Fruit fly (Drosophila melanogaster) whole organism, embryonic: ENCODE data around the gene fzy.

ENCODE experiments used
- Bteb2 ChIP-seq: fragments of 200-800 bp; sonication (Bioruptor generic); optimal IDR thresholded peaks from 2 replicates; lab custom pipeline; 2016; ENCODE audit warnings: missing biosample characterization, missing genetic modification characterization
- CG10209 ChIP-seq: fragments of 200-800 bp; sonication (Bioruptor generic); optimal IDR thresholded peaks from 3 replicates; lab custom pipeline; 2017; ENCODE audit warnings: missing biosample characterization, mild to moderate bottlenecking, missing genetic modification characterization, missing genetic modification reagents
- CG11085 ChIP-seq: fragments of 200-800 bp; sonication (Bioruptor generic); IDR thresholded peaks from 2 replicates; pipeline ENCODE4 v1.3.6; 2022; ENCODE audit warnings: missing biosample characterization, missing genetic modification characterization
- CG12104 ChIP-seq: fragments of 200-800 bp; sonication (Bioruptor generic); optimal IDR thresholded peaks from 3 replicates; lab custom pipeline; 2016; ENCODE audit warnings: missing biosample characterization, missing genetic modification characterization
- CG12942 ChIP-seq: fragments of 200-800 bp; sonication (Bioruptor generic); optimal IDR thresholded peaks from 3 replicates; lab custom pipeline; 2016; ENCODE audit warnings: missing biosample characterization, missing genetic modification characterization
- CG15011 ChIP-seq: fragments of 200-800 bp; sonication (Bioruptor generic); optimal IDR thresholded peaks from 3 replicates; lab custom pipeline; 2018; ENCODE audit warnings: missing biosample characterization, mild to moderate bottlenecking, missing genetic modification characterization
- CG15601 ChIP-seq: fragments of 200-800 bp; sonication (Bioruptor generic); optimal IDR thresholded peaks from 3 replicates; lab custom pipeline; 2019; ENCODE audit warnings: missing biosample characterization, mild to moderate bottlenecking, missing genetic modification characterization, moderate library complexity
- CG16779 ChIP-seq: fragments of 200-800 bp; sonication (Bioruptor generic); IDR thresholded peaks from 2 replicates; pipeline ENCODE4 v1.3.6; 2022; ENCODE audit warnings: missing biosample characterization, missing genetic modification characterization
- CG18262 ChIP-seq: fragments of 200-800 bp; optimal IDR thresholded peaks from 3 replicates; lab custom pipeline; 2019; ENCODE audit warnings: missing biosample characterization, mild to moderate bottlenecking, missing genetic modification characterization, moderate library complexity
- CG2116 ChIP-seq: fragments of 200-800 bp; sonication (Bioruptor generic); optimal IDR thresholded peaks from 3 replicates; lab custom pipeline; 2018; ENCODE audit warnings: missing biosample characterization, mild to moderate bottlenecking, missing genetic modification characterization
- CG2678 ChIP-seq: fragments of 200-800 bp; sonication (Bioruptor generic); optimal IDR thresholded peaks from 3 replicates; lab custom pipeline; 2019; ENCODE audit warnings: missing biosample characterization, mild to moderate bottlenecking, missing genetic modification characterization, moderate library complexity
- CG2712 ChIP-seq: fragments of 200-800 bp; optimal IDR thresholded peaks from 3 replicates; lab custom pipeline; 2019; ENCODE audit warnings: missing biosample characterization, mild to moderate bottlenecking, missing genetic modification characterization, moderate library complexity
- CG32767 ChIP-seq: fragments of 200-800 bp; sonication (Bioruptor generic); IDR thresholded peaks from 2 replicates; pipeline ENCODE4 v1.3.6; 2022; ENCODE audit warnings: missing biosample characterization, missing genetic modification characterization
- CG4282 ChIP-seq: fragments of 200-800 bp; sonication (Bioruptor generic); optimal IDR thresholded peaks from 2 replicates; lab custom pipeline; 2016; ENCODE audit warnings: missing biosample characterization, missing genetic modification characterization
- CG43689 ChIP-seq: fragments of 200-800 bp; sonication (Bioruptor generic); IDR thresholded peaks from 2 replicates; pipeline ENCODE4 v1.3.6; 2022; ENCODE audit warnings: missing biosample characterization, missing genetic modification characterization
- CG4707 ChIP-seq: fragments of 200-800 bp; sonication (Bioruptor generic); optimal IDR thresholded peaks from 2 replicates; lab custom pipeline; 2018; ENCODE audit warnings: missing biosample characterization, mild to moderate bottlenecking, missing genetic modification characterization, moderate library complexity
- CG8478 ChIP-seq: fragments of >200 bp; optimal IDR thresholded peaks from 2 replicates; lab custom pipeline; 2018
- CG8944 ChIP-seq: fragments of 200-800 bp; sonication (Bioruptor generic); optimal IDR thresholded peaks from 3 replicates; lab custom pipeline; 2016; ENCODE audit warnings: missing biosample characterization, missing genetic modification characterization
- CG9797 ChIP-seq: fragments of 200-800 bp; sonication (Bioruptor generic); optimal IDR thresholded peaks from 3 replicates; lab custom pipeline; 2018; ENCODE audit warnings: missing biosample characterization, mild to moderate bottlenecking, missing genetic modification characterization
- D19B ChIP-seq: fragments of 200-800 bp; sonication (Bioruptor generic); optimal IDR thresholded peaks from 2 replicates; lab custom pipeline; 2017; ENCODE audit warnings: missing biosample characterization, mild to moderate bottlenecking, missing genetic modification characterization
- ERR ChIP-seq: fragments of 200-800 bp; sonication (Bioruptor generic); optimal IDR thresholded peaks from 2 replicates; lab custom pipeline; 2016; ENCODE audit warnings: missing biosample characterization, missing genetic modification characterization
- Eip74EF ChIP-seq, 2 experiments: fragments of 200-800 bp in 1 of 2; fragments of >200 bp in 1 of 2; sonication (Bioruptor generic) in 1 of 2; optimal IDR thresholded peaks; 2 replicates each; lab custom pipeline; 2017 to 2019; ENCODE audit warnings: missing biosample characterization in 2 of 2, missing genetic modification characterization in 2 of 2, mild to moderate bottlenecking in 1 of 2, moderate library complexity in 1 of 2
- HmgD ChIP-seq: fragments of 200-800 bp; sonication (Bioruptor generic); optimal IDR thresholded peaks from 3 replicates; lab custom pipeline; 2016; ENCODE audit warnings: missing biosample characterization, missing genetic modification characterization
- Myb ChIP-seq: fragments of 200-800 bp; sonication (Bioruptor generic); optimal IDR thresholded peaks from 2 replicates; lab custom pipeline; 2016; ENCODE audit warnings: missing biosample characterization, missing genetic modification characterization
- Nf-YA ChIP-seq: fragments of 200-800 bp; sonication (Bioruptor generic); IDR thresholded peaks from 2 replicates; pipeline ENCODE4 v1.3.6; 2022; ENCODE audit warnings: missing biosample characterization, missing genetic modification characterization
- Ravus ChIP-seq: fragments of 200-800 bp; sonication (Bioruptor generic); IDR thresholded peaks from 2 replicates; pipeline ENCODE4 v1.3.6; 2022; ENCODE audit warnings: missing biosample characterization, missing genetic modification characterization
- abd-A ChIP-seq: fragments of 200-800 bp; sonication (Bioruptor generic); optimal IDR thresholded peaks from 3 replicates; lab custom pipeline; 2019; ENCODE audit warnings: missing biosample characterization, mild to moderate bottlenecking, missing genetic modification characterization, moderate library complexity
- bowl ChIP-seq: fragments of 200-800 bp; sonication (Bioruptor generic); IDR thresholded peaks from 2 replicates; pipeline ENCODE4 v1.3.6; 2022; ENCODE audit warnings: missing biosample characterization, missing genetic modification characterization
- corto ChIP-seq: fragments of 200-800 bp; sonication (Bioruptor generic); optimal IDR thresholded peaks from 2 replicates; lab custom pipeline; 2016; ENCODE audit warnings: missing biosample characterization, mild to moderate bottlenecking, missing genetic modification characterization, moderate library complexity
- dm ChIP-seq: fragments of 200-800 bp; sonication (Bioruptor generic); optimal IDR thresholded peaks from 3 replicates; lab custom pipeline; 2016; ENCODE audit warnings: missing biosample characterization, missing genetic modification characterization
- eve ChIP-seq, 2 experiments: fragments of >200 bp; optimal IDR thresholded peaks; 2 replicates each; lab custom pipeline; 2017; ENCODE audit warnings: missing biosample characterization in 2 of 2, missing genetic modification characterization in 2 of 2
- ewg ChIP-seq: fragments of 200-800 bp; sonication (Bioruptor generic); optimal IDR thresholded peaks from 3 replicates; lab custom pipeline; 2017; ENCODE audit warnings: mild to moderate bottlenecking, missing biosample characterization, missing genetic modification reagents, missing genetic modification characterization
- eyg ChIP-seq: fragments of 200-800 bp; sonication (Bioruptor generic); optimal IDR thresholded peaks from 3 replicates; lab custom pipeline; 2016; ENCODE audit warnings: missing biosample characterization, missing genetic modification characterization
- gsb-n ChIP-seq: fragments of 200-800 bp; sonication (Bioruptor generic); optimal IDR thresholded peaks from 3 replicates; lab custom pipeline; 2018; ENCODE audit warnings: missing biosample characterization, mild to moderate bottlenecking, missing genetic modification characterization
- gt ChIP-seq: fragments of 200-800 bp; sonication (Bioruptor generic); IDR thresholded peaks from 2 replicates; pipeline ENCODE4 v1.3.6; 2022; ENCODE audit warnings: missing biosample characterization, missing genetic modification characterization
- jumu ChIP-seq: fragments of 200-800 bp; sonication (Bioruptor generic); optimal IDR thresholded peaks from 3 replicates; lab custom pipeline; 2016; ENCODE audit warnings: missing biosample characterization, missing genetic modification characterization
- kni ChIP-seq: fragments of 200-800 bp; sonication (Bioruptor generic); optimal IDR thresholded peaks from 3 replicates; lab custom pipeline; 2017; ENCODE audit warnings: mild to moderate bottlenecking, missing biosample characterization, missing genetic modification reagents, missing genetic modification characterization
- lab ChIP-seq: fragments of 200-800 bp; sonication (Bioruptor generic); optimal IDR thresholded peaks from 3 replicates; lab custom pipeline; 2017; ENCODE audit warnings: missing biosample characterization, missing genetic modification characterization, mild to moderate bottlenecking, moderate library complexity, missing genetic modification reagents
- luna ChIP-seq: fragments of 200-800 bp; sonication (Bioruptor generic); optimal IDR thresholded peaks from 2 replicates; lab custom pipeline; 2016; ENCODE audit warnings: missing biosample characterization, missing genetic modification characterization
- nmo ChIP-seq: fragments of 200-800 bp; sonication (Bioruptor generic); optimal IDR thresholded peaks from 2 replicates; lab custom pipeline; 2018; ENCODE audit warnings: missing biosample characterization, mild to moderate bottlenecking, missing genetic modification characterization, moderate library complexity
- pho ChIP-seq: fragments of 200-800 bp; sonication (Bioruptor generic); optimal IDR thresholded peaks from 2 replicates; lab custom pipeline; 2016; ENCODE audit warnings: missing biosample characterization, missing genetic modification characterization
- phol ChIP-seq: fragments of 200-800 bp; sonication (Bioruptor generic); optimal IDR thresholded peaks from 3 replicates; lab custom pipeline; 2018; ENCODE audit warnings: missing biosample characterization, mild to moderate bottlenecking, missing genetic modification characterization, moderate library complexity
- prd ChIP-seq, 3 experiments: fragments of >200 bp in 2 of 3; fragments of 200-800 bp in 1 of 3; sonication (Bioruptor generic) in 1 of 3; optimal IDR thresholded peaks in 2 of 3; IDR thresholded peaks in 1 of 3; 2 replicates in 2 of 3; 3 replicates in 1 of 3; pipeline versions ENCODE4 v1.3.6 to Lab custom; 2017 to 2022; ENCODE audit warnings: missing biosample characterization in 1 of 3, missing genetic modification characterization in 1 of 3
- repo ChIP-seq: fragments of 200-800 bp; sonication (Bioruptor generic); optimal IDR thresholded peaks from 2 replicates; lab custom pipeline; 2016; ENCODE audit warnings: missing biosample characterization, missing genetic modification characterization
- sim ChIP-seq: fragments of 200-800 bp; sonication (Bioruptor generic); IDR thresholded peaks from 2 replicates; pipeline ENCODE4 v1.3.6; 2022; ENCODE audit warnings: missing biosample characterization, missing genetic modification characterization
- sug ChIP-seq: fragments of 200-800 bp; optimal IDR thresholded peaks from 2 replicates; lab custom pipeline; 2019; ENCODE audit warnings: missing biosample characterization, mild to moderate bottlenecking, missing genetic modification characterization, moderate library complexity
- tgo ChIP-seq: fragments of 200-800 bp; sonication (Bioruptor generic); IDR thresholded peaks from 3 replicates; pipeline ENCODE4 v1.3.6; 2022; ENCODE audit warnings: missing biosample characterization, missing genetic modification characterization
- tna ChIP-seq: fragments of 200-800 bp; sonication (Bioruptor generic); IDR thresholded peaks from 2 replicates; pipeline ENCODE4 v1.3.6; 2022; ENCODE audit warnings: missing biosample characterization, missing genetic modification characterization; ENCODE audit not compliant: partially characterized antibody
- usp ChIP-seq: fragments of >200 bp; optimal IDR thresholded peaks from 2 replicates; lab custom pipeline; 2017; ENCODE audit warnings: missing biosample characterization, missing genetic modification characterization

The fzy gene

dm6 chr2L:16350742-16351568 is 40.2 kb downstream of the fzy start (continued):
- TF ChIP-seq prd (optimal IDR thresholded peaks at IDR 0.05; lab: Kevin White, UChicago) (no peak), prd (GFP tag; IDR thresholded peaks at IDR 0.05; lab: Robert Waterston, UW) (peak; percentile 99), abd-A (peak; percentile 95), CG8478 (lab: Kevin White, UChicago) (no peak), tna (no peak), CG2116 (GFP tag; lab: Kevin White, UChicago) (peak; percentile 89), corto (GFP tag; lab: Kevin White, UChicago) (peak; percentile 94), jumu (GFP tag; lab: Kevin White, UChicago) (peak; percentile 97), usp (GFP tag; lab: Kevin White, UChicago) (no peak), CG9797 (GFP tag; lab: Kevin White, UChicago) (peak; percentile 65), Ravus (GFP tag; lab: Robert Waterston, UW) (peak; percentile 96), CG2712 (tag; lab: Kevin White, UChicago) (peak; percentile 99), lab (GFP tag; lab: Kevin White, UChicago) (peak; percentile 100), kni (GFP tag; lab: Kevin White, UChicago) (peak; percentile 98), CG15011 (GFP tag; lab: Kevin White, UChicago) (peak; percentile 99), eyg (GFP tag; lab: Kevin White, UChicago) (peak; percentile 96), ewg (GFP tag; lab: Kevin White, UChicago) (peak; percentile 97), Myb (peak; percentile 90), CG11085 (peak; percentile 97), CG12942 (GFP tag; lab: Kevin White, UChicago) (peak; percentile 98), sug (tag; lab: Kevin White, UChicago) (peak; percentile 98), CG12104 (peak; percentile 99), HmgD (GFP tag; lab: Kevin White, UChicago) (peak; percentile 91), D19B (GFP tag; lab: Kevin White, UChicago) (peak; percentile 96), sim (peak; percentile 96), phol (tag; lab: Kevin White, UChicago) (peak; percentile 98), ERR (GFP tag; lab: Kevin White, UChicago) (peak; percentile 97), CG10209 (GFP tag; lab: Kevin White, UChicago) (peak; percentile 99), gt (peak; percentile 93), CG15601 (peak; percentile 98), nmo (GFP tag; lab: Kevin White, UChicago) (peak; percentile 99), CG4282 (peak; percentile 77), CG18262 (tag; lab: Kevin White, UChicago) (peak; percentile 99), repo (peak; percentile 96), CG2678 (tag; lab: Kevin White, UChicago) (peak; percentile 100), CG32767 (GFP tag; lab: Robert Waterston, UW) (peak; percentile 99), CG8944 (GFP tag; lab: Kevin White, UChicago) (peak; percentile 96), tgo (GFP tag; lab: Robert Waterston, UW) (peak; percentile 98), pho (GFP tag; lab: Kevin White, UChicago) (peak; percentile 98), gsb-n (tag; lab: Kevin White, UChicago) (peak; percentile 99), luna (GFP tag; lab: Kevin White, UChicago) (peak; percentile 90), CG43689 (peak; percentile 95), bowl (GFP tag; lab: Robert Waterston, UW) (peak; percentile 98), Nf-YA (GFP tag; lab: Robert Waterston, UW) (peak; percentile 98), dm (GFP tag; lab: Kevin White, UChicago) (peak; percentile 96), CG4707 (GFP tag; lab: Kevin White, UChicago) (peak; percentile 97), Bteb2 (GFP tag; lab: Kevin White, UChicago) (peak; percentile 99), CG16779 (GFP tag; lab: Robert Waterston, UW) (peak; percentile 98), eve (GFP tag; optimal IDR thresholded peaks at IDR 0.05; lab: Kevin White, UChicago) (peak; percentile 76 to 100), Eip74EF (GFP tag; optimal IDR thresholded peaks at IDR 0.05; lab: Kevin White, UChicago) (peak in 1 of 2 experiments; percentile 99)
